Worm (Caenorhabditis elegans) whole organism, L4 larva: ENCODE results near the gene F53F1.3.

Source experiments
- Y105C5A.15 ChIP-seq: fragments of 200-800 bp; sonication (Bioruptor generic); IDR thresholded peaks from 2 replicates; pipeline ENCODE4 v1.3.6; 2022; ENCODE audit warnings: missing genetic modification characterization, missing compliant biosample characterization
- ces-1 ChIP-seq: fragments of 150-350 bp; sonication (generic microtip); optimal IDR thresholded peaks from 4 replicates; lab custom pipeline; 2014; ENCODE audit warnings: missing biosample characterization, missing genetic modification reagents, missing genetic modification characterization
- dmd-9 ChIP-seq: fragments of 200-800 bp; sonication (Bioruptor generic); IDR thresholded peaks from 2 replicates; pipeline ENCODE4 v1.3.6; 2022; ENCODE audit warnings: missing genetic modification reagents, missing genetic modification characterization, missing compliant biosample characterization
- dve-1 ChIP-seq: sonication (generic microtip); optimal IDR thresholded peaks from 2 replicates; lab custom pipeline; 2017; ENCODE audit warnings: antibody characterized with exemption, mild to moderate bottlenecking, missing genetic modification characterization, missing compliant biosample characterization; ENCODE audit not compliant: insufficient read depth
- egl-27 ChIP-seq: sonication (generic microtip); optimal IDR thresholded peaks from 3 replicates; lab custom pipeline; 2017; ENCODE audit warnings: missing biosample characterization, missing genetic modification reagents, missing genetic modification characterization
- jun-1 ChIP-seq: fragments of 150-350 bp; optimal IDR thresholded peaks from 2 replicates; lab custom pipeline; 2014; ENCODE audit warnings: missing biosample characterization, missing genetic modification reagents, missing genetic modification characterization
- mdt-29 ChIP-seq: fragments of 200-800 bp; sonication (Bioruptor generic); IDR thresholded peaks from 2 replicates; pipeline ENCODE4 v1.3.6; 2022; ENCODE audit warnings: missing genetic modification reagents, missing genetic modification characterization, missing compliant biosample characterization
- nhr-111 ChIP-seq: fragments of 200-800 bp; sonication (Bioruptor generic); optimal IDR thresholded peaks from 2 replicates; lab custom pipeline; 2018; ENCODE audit warnings: mild to moderate bottlenecking, missing genetic modification characterization, missing compliant biosample characterization
- pha-4 ChIP-seq, 2 experiments: fragments of 150-350 bp in 1 of 2; fragments of 200-800 bp in 1 of 2; sonication (Bioruptor generic) in 1 of 2; IDR thresholded peaks in 1 of 2; optimal IDR thresholded peaks in 1 of 2; 2 replicates each; pipeline versions ENCODE4 v1.3.6 to Lab custom; 2014 to 2022; ENCODE audit warnings: missing genetic modification characterization in 2 of 2, missing genetic modification reagents in 2 of 2, missing biosample characterization in 1 of 2, missing compliant biosample characterization in 1 of 2
- skn-1 ChIP-seq: fragments of 150-350 bp; optimal IDR thresholded peaks from 2 replicates; lab custom pipeline; 2014; ENCODE audit warnings: missing biosample characterization, missing genetic modification characterization
- unc-62 ChIP-seq, 3 experiments: fragments of 150-350 bp in 1 of 3; sonication (generic microtip); optimal IDR thresholded peaks in 2 of 3; peaks in 1 of 3; 1 replicate in 1 of 3; 2 replicates in 2 of 3; lab custom pipeline; 2014 to 2017; ENCODE audit warnings: missing biosample characterization in 3 of 3, missing genetic modification characterization in 3 of 3, missing genetic modification reagents in 3 of 3, missing genotype in 1 of 3

ce11 chrV:13363415-13363814 lies 44.6 kb upstream of the F53F1.3 start, which contains the start of gene srg-46:
- TF ChIP-seq mdt-29 (no peak), skn-1 (tag; lab: Kevin White, UChicago) (no peak), egl-27 (tag; lab: Kevin White, UChicago) (no peak), Y105C5A.15 (GFP tag; lab: Robert Waterston, UW) (no peak), unc-62 (GFP tag; optimal IDR thresholded peaks at IDR 0.05 in 1 of 2; lab: Kevin White, UChicago) (no peak), unc-62 (tag; optimal IDR thresholded peaks at IDR 0.05; lab: Kevin White, UChicago) (no peak), dmd-9 (GFP tag; lab: Robert Waterston, UW) (no peak), dve-1 (no peak), jun-1 (tag; lab: Kevin White, UChicago) (no peak), pha-4 (GFP tag; IDR thresholded peaks at IDR 0.05; lab: Robert Waterston, UW) (no peak), pha-4 (tag; optimal IDR thresholded peaks at IDR 0.05; lab: Kevin White, UChicago) (no peak), ces-1 (GFP tag; lab: Kevin White, UChicago) (no peak), nhr-111 (GFP tag; lab: Kevin White, UChicago) (no peak)
